Fruit fly (Drosophila melanogaster) Kc167 (cell line): ENCODE measurements around the gene Lon.

Experiments
- Myc ChIP-seq: fragments of >200 bp; optimal IDR thresholded peaks from 2 replicates; lab custom pipeline; 2017; ENCODE audit warnings: missing external identifiers
- Sin3A ChIP-seq: fragments of >200 bp; optimal IDR thresholded peaks from 2 replicates; lab custom pipeline; 2018; ENCODE audit warnings: missing external identifiers
- h ChIP-seq: fragments of >200 bp; optimal IDR thresholded peaks from 3 replicates; lab custom pipeline; 2018; ENCODE audit warnings: missing external identifiers
- insv ChIP-seq: fragments of >200 bp; optimal IDR thresholded peaks from 3 replicates; lab custom pipeline; 2018; ENCODE audit warnings: missing external identifiers
- psq ChIP-seq: fragments of >200 bp; optimal IDR thresholded peaks from 2 replicates; lab custom pipeline; 2017; ENCODE audit warnings: missing external identifiers
- ttk ChIP-seq: sonication (Bioruptor generic); optimal IDR thresholded peaks from 2 replicates; lab custom pipeline; 2017; ENCODE audit warnings: missing external identifiers

The Lon gene

DNA sequence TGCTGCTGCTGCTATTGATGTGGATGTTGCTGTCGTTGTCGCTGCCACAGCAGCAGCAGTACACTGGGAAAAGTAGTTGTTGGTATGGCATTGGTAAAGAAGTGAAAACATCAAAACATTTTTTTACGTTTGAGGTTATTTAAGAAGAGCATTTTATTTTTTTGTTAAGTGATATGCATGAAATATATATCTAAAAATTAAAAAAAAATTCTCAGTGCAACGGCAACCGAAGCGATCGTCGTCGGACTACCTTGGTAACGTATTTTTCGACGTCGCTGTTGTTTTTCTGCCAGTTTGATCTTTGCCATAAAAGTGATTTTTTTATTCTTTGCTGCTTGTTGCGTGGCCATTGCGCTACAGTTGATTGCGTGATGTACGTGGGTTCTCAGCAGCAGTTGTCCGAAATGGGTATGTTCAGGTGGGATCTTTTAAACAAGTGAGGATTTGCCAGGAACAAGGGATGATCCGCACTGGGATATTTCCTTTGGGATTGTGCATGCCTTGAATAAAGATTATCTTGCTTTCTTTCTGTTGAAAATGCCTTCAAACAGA lies 51.2 kb downstream of the Lon start:
- TF ChIP-seq Sin3A (no peak), psq (no peak)

DNA sequence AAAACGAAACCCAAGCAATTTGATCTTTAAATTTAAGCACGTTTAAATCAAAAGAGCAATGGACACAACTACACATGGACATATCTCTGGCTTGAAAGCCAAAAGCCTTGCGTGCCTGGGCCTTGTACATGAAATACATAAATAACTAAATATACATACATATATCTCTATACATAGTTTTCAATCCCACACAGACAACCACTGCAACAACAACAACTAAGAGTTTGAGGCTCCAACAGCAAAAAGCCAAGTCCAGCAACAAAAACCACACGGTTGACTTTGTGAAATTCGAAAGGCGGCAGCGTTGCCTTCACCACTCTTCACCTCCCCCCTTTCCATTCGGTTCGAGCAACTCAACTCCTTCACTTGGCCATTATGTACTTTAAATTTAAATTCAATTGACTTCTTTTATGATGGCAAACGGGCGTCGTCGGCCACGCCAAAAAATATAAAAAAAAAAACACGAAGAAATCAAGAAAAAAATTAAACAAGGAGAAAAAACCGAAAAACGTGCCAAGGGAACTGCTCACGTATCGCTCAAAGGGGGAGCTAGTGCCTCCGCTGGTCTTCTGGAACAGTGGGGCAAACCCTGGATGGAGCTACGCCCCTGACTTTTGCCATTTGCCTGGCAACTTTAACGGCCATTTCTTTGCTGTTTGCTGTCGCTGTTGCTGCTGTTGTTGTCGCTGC lies 51.8 kb downstream of the Lon start:
- TF ChIP-seq psq (no peak), insv (no peak), h (lab: Kevin White, UChicago) (no peak), ttk (lab: Kevin White, UChicago) (no peak), Sin3A (no peak), Myc (lab: Kevin White, UChicago) (no peak)

DNA sequence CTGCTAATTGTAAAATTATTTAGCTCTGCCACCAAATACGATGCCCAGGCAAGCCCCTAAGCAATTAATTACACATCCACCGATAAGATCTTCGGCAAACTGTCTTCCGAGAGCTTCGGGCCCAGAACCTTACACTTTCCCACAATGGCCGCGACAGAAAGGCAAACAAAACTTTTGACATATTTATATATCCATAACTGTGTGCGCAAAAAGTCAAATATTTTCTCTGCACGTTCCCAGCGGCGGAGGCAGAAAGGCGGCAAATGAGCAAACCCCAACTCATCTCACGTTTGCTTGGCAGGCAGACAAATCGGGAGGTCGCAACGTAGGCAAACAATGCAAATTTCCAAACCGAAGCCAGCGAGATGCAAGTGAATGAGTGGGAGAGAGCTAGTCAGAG lies 52.8 kb downstream of the Lon start:
- TF ChIP-seq ttk (lab: Kevin White, UChicago) (no peak), insv (no peak), Myc (lab: Kevin White, UChicago) (no peak), h (lab: Kevin White, UChicago) (no peak), Sin3A (no peak), psq (no peak)

DNA sequence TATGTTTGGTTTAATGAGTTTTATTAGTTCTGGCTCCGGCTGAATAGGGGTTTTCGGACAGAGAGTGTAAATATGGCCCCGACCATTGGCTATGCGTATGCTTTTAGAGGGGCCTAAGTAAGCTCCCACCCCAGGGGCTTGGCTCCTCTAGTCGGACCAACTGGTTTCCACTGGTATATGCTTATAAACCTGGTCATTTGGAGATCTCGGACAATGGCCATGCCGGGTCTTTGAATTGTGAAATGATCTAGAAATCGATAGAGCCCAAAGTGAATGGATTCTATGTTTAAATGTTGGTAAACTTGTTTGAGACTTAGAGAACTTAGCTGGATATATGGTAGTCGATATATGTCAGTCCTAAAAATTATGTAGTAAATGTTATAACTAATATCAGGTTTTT lies 53.3 kb downstream of the Lon start:
- no peak for TF ChIP-seq ttk (lab: Kevin White, UChicago)
- no peak for TF ChIP-seq h (lab: Kevin White, UChicago)
- TF ChIP-seq insv: no peak
- TF ChIP-seq psq: no peak
- no peak for TF ChIP-seq Myc (lab: Kevin White, UChicago)
- TF ChIP-seq Sin3A: no peak

DNA sequence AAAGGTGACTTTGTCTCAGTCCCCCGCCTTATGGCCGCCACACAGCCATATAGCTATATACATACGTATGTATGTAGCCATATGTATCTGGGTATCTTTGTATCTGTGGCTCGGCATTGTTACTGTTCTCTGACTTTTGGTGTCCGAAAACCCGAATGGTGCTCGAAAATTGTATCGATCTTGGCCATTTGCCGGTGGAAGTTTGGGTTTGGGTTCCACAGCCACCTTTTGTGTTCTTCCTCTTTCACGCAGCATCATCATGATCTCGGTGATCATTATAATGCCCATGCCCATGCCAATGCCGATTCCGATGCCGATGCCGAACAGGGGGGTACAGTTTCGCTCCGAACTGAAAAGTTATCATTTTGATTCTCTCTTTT lies 54.0 kb downstream of the Lon start:
- no peak for TF ChIP-seq psq
